Worm (Caenorhabditis elegans) whole organism, L4 larva: ENCODE measurements around the gene F47B8.10.
"Not testable (repeated sequence)": the region's sequence is repeated elsewhere in the genome, so short reads cannot be mapped to it uniquely, and the experiment has no call there.

Experiments used
- Y48G9A.11 ChIP-seq: fragments of 200-800 bp; sonication (Bioruptor generic); IDR thresholded peaks from 2 replicates; pipeline ENCODE4 v1.3.6; 2022; ENCODE audit warnings: missing genetic modification reagents, missing genetic modification characterization, missing compliant biosample characterization
- daf-12 ChIP-seq: fragments of 150-350 bp; optimal IDR thresholded peaks from 2 replicates; lab custom pipeline; 2014; ENCODE audit warnings: missing biosample characterization, missing genetic modification reagents, missing genetic modification characterization
- dmd-6 ChIP-seq: fragments of 200-800 bp; sonication (Bioruptor generic); IDR thresholded peaks from 2 replicates; pipeline ENCODE4 v1.3.6; 2022; ENCODE audit warnings: missing genetic modification reagents, missing genetic modification characterization, missing compliant biosample characterization
- lin-13 ChIP-seq: fragments of 150-350 bp; optimal IDR thresholded peaks from 2 replicates; lab custom pipeline; 2014; ENCODE audit warnings: missing biosample characterization, missing genetic modification reagents, missing genetic modification characterization
- lin-38 ChIP-seq: fragments of 200-800 bp; sonication (Bioruptor generic); IDR thresholded peaks from 2 replicates; pipeline ENCODE4 v1.3.6; 2022; ENCODE audit warnings: missing genetic modification reagents, missing genetic modification characterization, missing compliant biosample characterization
- nhr-28 ChIP-seq: fragments of 150-350 bp; optimal IDR thresholded peaks from 2 replicates; lab custom pipeline; 2014; ENCODE audit warnings: missing biosample characterization, missing genetic modification characterization
- snpc-4 ChIP-seq: fragments of 150-350 bp; optimal IDR thresholded peaks from 2 replicates; lab custom pipeline; 2014; ENCODE audit warnings: missing biosample characterization, missing genetic modification characterization

- TF ChIP-seq nhr-28 (tag; lab: Kevin White, UChicago); lin-13; snpc-4; lin-38 (GFP tag; lab: Robert Waterston, UW); Y48G9A.11; daf-12; dmd-6: not testable (repeated sequence)
These were observed 35.0 kb upstream of the F47B8.10 start, which contains the start of gene spig-4 for ce11 chrV:14306771-14307170.
